Worm (Caenorhabditis elegans): Measurements from ENCODE around the gene F16G10.10.
A peak's percentile ranks its signal among the peaks of the same experiment; 100 is the strongest.

Gene F16G10.10

DNA sequence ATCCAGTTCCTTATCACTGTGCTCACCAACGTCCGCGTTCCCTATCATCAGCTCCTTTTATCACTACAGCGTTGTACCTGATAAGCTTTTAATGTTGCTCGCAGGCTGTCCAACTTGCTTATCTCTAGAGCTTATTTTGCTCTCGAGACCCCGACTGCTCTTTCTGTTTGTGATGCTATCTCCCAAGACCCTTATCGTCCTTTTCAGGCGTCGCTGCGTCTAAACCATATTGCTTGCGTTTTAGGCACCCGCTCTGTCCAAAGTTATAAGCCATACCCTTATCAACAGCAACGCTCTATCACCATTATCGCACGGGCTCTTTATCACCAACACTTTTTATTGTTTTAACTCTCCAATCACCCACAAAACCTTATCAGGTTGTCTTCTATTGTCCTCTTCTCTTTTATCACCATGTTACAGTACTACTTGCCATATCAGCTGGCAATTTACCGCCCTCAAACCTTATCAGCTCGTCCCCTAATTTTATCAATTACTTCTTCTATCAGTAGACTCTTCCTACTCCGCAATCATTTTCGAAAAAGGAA is 12.2 kb downstream of the F16G10.10 start (continued):
- TF ChIP-seq dve-1 (tag; optimal IDR thresholded peaks at IDR 0.05; ENCODE audit: insufficient read depth) (peak; percentile 91), php-3 (GFP tag; IDR thresholded peaks at IDR 0.05) (peak; percentile 100), lin-39 (tag; optimal IDR thresholded peaks at IDR 0.05) (no peak), F44E2.7 (GFP tag; IDR thresholded peaks at IDR 0.05) (no peak), egl-27 (tag; optimal IDR thresholded peaks at IDR 0.05) (no peak), zip-11 (GFP tag; IDR thresholded peaks at IDR 0.05) (no peak), pqm-1 (tag; optimal IDR thresholded peaks at IDR 0.05) (peak; percentile 100), dmd-8 (GFP tag; IDR thresholded peaks at IDR 0.05) (no peak; the same call in 1 of the 2 replicates), duxl-1 (tag; optimal IDR thresholded peaks at IDR 0.05; ENCODE audit: poor library complexity) (peak; percentile 77)

ce11 chrII:2377751-2378150 is 13.0 kb downstream of the F16G10.10 start, which contains the start of gene F16G10.6:
TSS of gene F16G10.6 (minus strand) at chrII:2377851.
- no peak for TF ChIP-seq spr-1 (tag; optimal IDR thresholded peaks at IDR 0.05)
- peak in 1 of 2 experiments; percentile 1 for TF ChIP-seq unc-62 (GFP tag; optimal IDR thresholded peaks at IDR 0.05 in 1 of 2)
- no peak for TF ChIP-seq unc-62 (tag; optimal IDR thresholded peaks at IDR 0.05)
- no peak for TF ChIP-seq F37D6.2 (tag; optimal IDR thresholded peaks at IDR 0.05)
- no peak for TF ChIP-seq nhr-10 (tag; optimal IDR thresholded peaks at IDR 0.05)
- TF ChIP-seq jun-1 (tag; optimal IDR thresholded peaks at IDR 0.05) = no peak

- TF ChIP-seq unc-62 (GFP tag; optimal IDR thresholded peaks at IDR 0.05 in 1 of 2) (peak in 1 of 2 experiments; percentile 79), unc-62 (tag; optimal IDR thresholded peaks at IDR 0.05) (no peak), ceh-62 (tag; optimal IDR thresholded peaks at IDR 0.05) (no peak), ceh-82 (tag; optimal IDR thresholded peaks at IDR 0.05) (no peak)
Measured at ce11 chrII:2374973-2375372, 15.8 kb downstream of the F16G10.10 start, which contains the start of gene F16G10.2. TSS of gene F16G10.2 (plus strand) at chrII:2375273.

- TF ChIP-seq aha-1 (tag) (peak; percentile 66), mdl-1 (tag; optimal IDR thresholded peaks at IDR 0.05) (no peak), zip-11 (GFP tag; IDR thresholded peaks at IDR 0.05) (no peak)
Measured at ce11 chrII:2372090-2372489, 18.7 kb downstream of the F16G10.10 start, which contains the start of gene F16G10.3. TSS of gene F16G10.3 (plus strand) at chrII:2372390.

DNA sequence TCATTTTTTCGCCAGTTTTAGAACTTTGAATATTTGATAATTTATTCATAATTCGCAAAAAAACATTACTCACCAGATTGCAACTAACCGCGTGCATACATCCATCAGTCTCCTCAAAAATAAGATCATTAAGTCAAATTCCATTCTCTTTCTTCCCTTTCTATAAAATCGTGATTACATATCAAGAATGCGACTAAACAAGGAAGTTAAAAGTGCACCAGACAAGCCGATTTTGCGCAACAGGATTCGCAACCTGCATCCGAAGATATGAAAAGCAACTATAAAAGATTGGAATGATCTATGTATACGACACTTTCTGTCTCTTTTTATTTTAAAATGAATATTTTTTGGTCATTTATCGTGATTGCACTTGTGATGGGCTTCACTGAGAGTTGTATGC is 21.8 kb downstream of the F16G10.10 start, which contains the start of gene hpo-25:
Gene hpo-25 (plus strand): TSS at position 301 of the 400 bp plus-strand sequence.
- no peak for TF ChIP-seq nhr-77 (tag; optimal IDR thresholded peaks at IDR 0.05)
- TF ChIP-seq aha-1 (tag) = peak; percentile 6

DNA sequence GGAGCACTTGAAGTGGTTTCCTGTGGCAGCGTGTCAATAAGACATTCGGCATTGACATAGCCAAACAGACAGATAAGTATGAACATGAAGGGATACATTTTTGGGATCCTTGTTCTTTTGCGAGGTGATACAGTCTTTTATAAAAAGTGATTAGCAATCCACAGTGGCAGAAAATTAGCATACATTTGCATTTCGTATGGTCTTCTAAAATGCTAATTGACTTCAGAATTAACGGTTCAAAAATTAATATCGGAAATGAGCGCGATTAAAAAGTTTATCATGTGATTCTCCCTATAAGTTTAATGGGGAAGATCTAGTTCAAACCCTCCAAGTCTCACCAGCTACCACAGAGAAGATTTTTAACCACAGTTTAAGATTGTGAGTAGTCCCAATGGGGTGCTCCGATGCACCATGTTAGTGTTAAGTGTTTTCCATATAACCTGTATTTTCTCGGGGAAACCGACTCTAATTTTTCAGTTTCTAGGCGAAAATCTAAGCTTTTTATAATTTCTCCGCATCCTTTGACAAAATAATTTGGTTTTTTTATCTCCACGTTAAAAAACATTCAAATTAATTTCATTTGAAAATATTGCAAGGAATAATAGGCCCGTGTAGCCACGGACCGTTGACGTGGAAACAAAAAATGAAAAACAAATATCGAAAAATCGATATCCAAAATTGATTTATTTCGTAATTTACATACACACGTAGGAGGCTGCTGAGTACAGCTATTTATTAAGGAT is 24.0 kb downstream of the F16G10.10 start, which contains the start of the genes F43C11.12 and F16G10.5:
Gene F43C11.12 (minus strand): TSS at position 101 of the 743 bp plus-strand sequence.
Gene F16G10.5 (plus strand): TSS at position 693 of the 743 bp plus-strand sequence.
- TF ChIP-seq ceh-28 (tag; optimal IDR thresholded peaks at IDR 0.05) (no peak), lin-38 (GFP tag; IDR thresholded peaks at IDR 0.05) (no peak), unc-62 (GFP tag; optimal IDR thresholded peaks at IDR 0.05 in 1 of 2) (peak in 1 of 2 experiments; percentile 32), unc-62 (tag; optimal IDR thresholded peaks at IDR 0.05) (no peak), saeg-2 (GFP tag; IDR thresholded peaks at IDR 0.05) (no peak), arid-1 (GFP tag; conservative IDR thresholded peaks at IDR 0.05) (no peak), mes-2 (tag; optimal IDR thresholded peaks at IDR 0.05; ENCODE audit: poor library complexity, severe bottlenecking) (no peak)

DNA sequence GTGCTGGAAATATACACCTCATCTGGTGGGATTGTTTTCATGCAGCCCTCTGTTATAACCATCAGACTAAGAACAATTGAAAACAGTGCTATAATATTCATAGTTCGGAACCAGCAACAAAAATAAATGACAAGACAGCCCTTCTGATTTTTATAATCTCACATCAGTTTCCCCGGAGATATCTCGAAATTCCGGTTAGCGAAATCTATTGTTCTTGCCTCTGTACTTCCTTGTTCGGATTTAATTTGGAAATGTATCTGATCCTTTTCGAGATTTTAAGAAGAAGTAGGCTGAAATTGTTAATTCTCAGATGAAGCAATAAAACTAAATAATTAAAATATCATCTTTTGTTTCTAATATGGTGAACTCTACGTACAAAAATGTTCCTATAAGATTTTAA is 27.1 kb downstream of the F16G10.10 start, which contains the start of gene F43C11.11:
Gene F43C11.11 (minus strand): TSS at position 101 of the 400 bp plus-strand sequence.
- TF ChIP-seq tra-1 (GFP tag; IDR thresholded peaks at IDR 0.05) (no peak), ceh-62 (tag; optimal IDR thresholded peaks at IDR 0.05) (no peak), zfp-3 (GFP tag; conservative IDR thresholded peaks at IDR 0.05) (no peak), hlh-11 (tag; optimal IDR thresholded peaks at IDR 0.05) (no peak)
